Worm (Caenorhabditis elegans) whole organism, L4 larva: ENCODE data around the gene bath-9.

Experiments used
- ama-1 ChIP-seq: fragments of 150-350 bp; optimal IDR thresholded peaks from 2 replicates; lab custom pipeline; 2014; ENCODE audit warnings: inconsistent platforms, mixed read lengths
- ceh-28 ChIP-seq: fragments of 150-350 bp; optimal IDR thresholded peaks from 2 replicates; lab custom pipeline; 2014; ENCODE audit warnings: missing biosample characterization, missing genetic modification reagents, missing genetic modification characterization
- dmd-6 ChIP-seq: fragments of 200-800 bp; sonication (Bioruptor generic); IDR thresholded peaks from 2 replicates; pipeline ENCODE4 v1.3.6; 2022; ENCODE audit warnings: missing genetic modification reagents, missing genetic modification characterization, missing compliant biosample characterization
- gei-8 ChIP-seq: fragments of 200-800 bp; sonication (Bioruptor generic); optimal IDR thresholded peaks from 2 replicates; lab custom pipeline; 2018; ENCODE audit warnings: mild to moderate bottlenecking, missing genetic modification characterization, missing compliant biosample characterization
- lim-7 ChIP-seq: fragments of 200-800 bp; sonication (Bioruptor generic); IDR thresholded peaks from 2 replicates; pipeline ENCODE4 v1.3.6; 2022; ENCODE audit warnings: missing genetic modification characterization, missing compliant biosample characterization
- nhr-28 ChIP-seq: fragments of 150-350 bp; optimal IDR thresholded peaks from 2 replicates; lab custom pipeline; 2014; ENCODE audit warnings: missing biosample characterization, missing genetic modification characterization
- snpc-4 ChIP-seq: fragments of 150-350 bp; optimal IDR thresholded peaks from 2 replicates; lab custom pipeline; 2014; ENCODE audit warnings: missing biosample characterization, missing genetic modification characterization
- unc-39 ChIP-seq: sonication (generic microtip); optimal IDR thresholded peaks from 2 replicates; lab custom pipeline; 2017; ENCODE audit warnings: missing biosample characterization, missing genetic modification characterization
- zag-1 ChIP-seq: fragments of 150-350 bp; optimal IDR thresholded peaks from 2 replicates; lab custom pipeline; 2014; ENCODE audit warnings: missing biosample characterization, missing genetic modification characterization

DNA sequence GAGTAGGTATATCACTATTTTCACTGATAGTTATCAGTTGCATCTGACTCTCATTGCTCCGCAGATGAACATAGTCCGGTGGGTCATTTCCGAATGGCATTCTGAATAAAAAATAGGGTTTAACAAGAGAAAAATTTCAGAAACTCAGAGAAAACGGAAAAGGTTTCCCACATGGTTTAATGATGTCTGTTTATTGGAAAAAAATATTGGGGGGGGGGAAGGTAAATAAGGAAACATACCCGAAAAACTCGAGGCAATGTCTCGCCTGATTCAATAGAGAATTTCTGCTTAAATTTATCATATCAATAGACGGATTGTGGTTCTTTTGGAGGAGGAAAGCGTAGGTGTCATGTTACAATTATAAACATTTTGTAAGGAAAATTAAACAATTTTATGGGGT, 48.5 kb downstream of the bath-9 start, which contains the start of gene nep-11:
- no peak for TF ChIP-seq unc-39 (tag; lab: Kevin White, UChicago)
- TF ChIP-seq dmd-6 (GFP tag; lab: Robert Waterston, UW) = no peak
- TF ChIP-seq nhr-28 (tag; lab: Kevin White, UChicago) = no peak
- TF ChIP-seq ama-1 (lab: Kevin White, UChicago) = no peak
- TF ChIP-seq lim-7 (GFP tag; lab: Robert Waterston, UW) = no peak
- no peak for TF ChIP-seq snpc-4
- no peak for TF ChIP-seq zag-1 (tag; lab: Kevin White, UChicago)
- TF ChIP-seq ceh-28 (tag; lab: Kevin White, UChicago) = no peak
- no peak for TF ChIP-seq gei-8 (GFP tag; lab: Kevin White, UChicago)
